Worm (Caenorhabditis elegans): ENCODE data around the gene ZK673.5.

ZK673.5 gene

ce11 chrII:10444971-10445707 lies 16.2 kb upstream of the ZK673.5 start:
- TF ChIP-seq hnd-1 (tag; optimal IDR thresholded peaks at IDR 0.05) (no peak), ets-7 (tag; optimal IDR thresholded peaks at IDR 0.05) (no peak), tra-4 (tag; optimal IDR thresholded peaks at IDR 0.05) (no peak), ama-1 (optimal IDR thresholded peaks at IDR 0.05) (no peak), ceh-36 (tag; optimal IDR thresholded peaks at IDR 0.05) (no peak), pes-1 (GFP tag; IDR thresholded peaks at IDR 0.05) (no peak), sea-1 (GFP tag; conservative IDR thresholded peaks at IDR 0.05) (no peak), ceh-13 (GFP tag; optimal IDR thresholded peaks at IDR 0.05) (no peak), aly-1 (tag; optimal IDR thresholded peaks at IDR 0.05) (no peak), hmbx-1 (tag; optimal IDR thresholded peaks at IDR 0.05) (no peak), B0310.2 (tag; optimal IDR thresholded peaks at IDR 0.05) (no peak), tbx-11 (GFP tag; IDR thresholded peaks at IDR 0.05) (no peak), flt-1 (GFP tag; IDR thresholded peaks at IDR 0.05) (no peak), scrt-1 (GFP tag; IDR thresholded peaks at IDR 0.05) (no peak), F13C5.2 (tag; optimal IDR thresholded peaks at IDR 0.05) (no peak), hmg-4 (GFP tag; optimal IDR thresholded peaks at IDR 0.05) (no peak), tbx-37 (GFP tag; conservative IDR thresholded peaks at IDR 0.05) (no peak)

ce11 chrII:10445738-10446137 lies 15.6 kb upstream of the ZK673.5 start:
- TF ChIP-seq hnd-1 (tag; optimal IDR thresholded peaks at IDR 0.05) (no peak), tbx-11 (GFP tag; IDR thresholded peaks at IDR 0.05) (0 out of 2 replicates have a peak, but pooled peaks have one; percentile 27), hmg-4 (GFP tag; optimal IDR thresholded peaks at IDR 0.05) (peak; percentile 11)

ce11 chrII:10446300-10446699 lies 15.0 kb upstream of the ZK673.5 start:
- TF ChIP-seq scrt-1 (GFP tag; IDR thresholded peaks at IDR 0.05) (no peak), B0310.2 (tag; optimal IDR thresholded peaks at IDR 0.05) (no peak), ceh-36 (tag; optimal IDR thresholded peaks at IDR 0.05) (no peak), flt-1 (GFP tag; IDR thresholded peaks at IDR 0.05) (no peak), ets-7 (tag; optimal IDR thresholded peaks at IDR 0.05) (no peak), tbx-11 (GFP tag; IDR thresholded peaks at IDR 0.05) (no peak), ceh-13 (GFP tag; optimal IDR thresholded peaks at IDR 0.05) (no peak), ama-1 (optimal IDR thresholded peaks at IDR 0.05) (no peak), tbx-37 (GFP tag; conservative IDR thresholded peaks at IDR 0.05) (no peak), tra-4 (tag; optimal IDR thresholded peaks at IDR 0.05) (no peak), hmbx-1 (tag; optimal IDR thresholded peaks at IDR 0.05) (no peak), F13C5.2 (tag; optimal IDR thresholded peaks at IDR 0.05) (no peak), hmg-4 (GFP tag; optimal IDR thresholded peaks at IDR 0.05) (no peak), hnd-1 (tag; optimal IDR thresholded peaks at IDR 0.05) (no peak), sea-1 (GFP tag; conservative IDR thresholded peaks at IDR 0.05) (no peak), aly-1 (tag; optimal IDR thresholded peaks at IDR 0.05) (no peak), pes-1 (GFP tag; IDR thresholded peaks at IDR 0.05) (no peak)

ce11 chrII:10446814-10447213 lies 14.5 kb upstream of the ZK673.5 start:
- TF ChIP-seq B0310.2 (tag; optimal IDR thresholded peaks at IDR 0.05) (no peak), flt-1 (GFP tag; IDR thresholded peaks at IDR 0.05) (no peak), hmg-4 (GFP tag; optimal IDR thresholded peaks at IDR 0.05) (no peak), aly-1 (tag; optimal IDR thresholded peaks at IDR 0.05) (no peak), ets-7 (tag; optimal IDR thresholded peaks at IDR 0.05) (no peak), ama-1 (optimal IDR thresholded peaks at IDR 0.05) (no peak), F13C5.2 (tag; optimal IDR thresholded peaks at IDR 0.05) (no peak), tbx-11 (GFP tag; IDR thresholded peaks at IDR 0.05) (no peak), sea-1 (GFP tag; conservative IDR thresholded peaks at IDR 0.05) (no peak), ceh-13 (GFP tag; optimal IDR thresholded peaks at IDR 0.05) (no peak), hmbx-1 (tag; optimal IDR thresholded peaks at IDR 0.05) (no peak), scrt-1 (GFP tag; IDR thresholded peaks at IDR 0.05) (no peak), tbx-37 (GFP tag; conservative IDR thresholded peaks at IDR 0.05) (no peak), pes-1 (GFP tag; IDR thresholded peaks at IDR 0.05) (no peak), tra-4 (tag; optimal IDR thresholded peaks at IDR 0.05) (no peak), ceh-36 (tag; optimal IDR thresholded peaks at IDR 0.05) (no peak), hnd-1 (tag; optimal IDR thresholded peaks at IDR 0.05) (no peak)

ce11 chrII:10447348-10448316 lies 13.7 kb upstream of the ZK673.5 start, which contains the start of gene ZK673.2:
Gene ZK673.2 (plus strand): TSS chrII:10448266.
- TF ChIP-seq hmg-4 (GFP tag; optimal IDR thresholded peaks at IDR 0.05) (no peak), flt-1 (GFP tag; IDR thresholded peaks at IDR 0.05) (no peak), sea-1 (GFP tag; conservative IDR thresholded peaks at IDR 0.05) (no peak), tbx-37 (GFP tag; conservative IDR thresholded peaks at IDR 0.05) (no peak), ama-1 (optimal IDR thresholded peaks at IDR 0.05) (no peak), hmbx-1 (tag; optimal IDR thresholded peaks at IDR 0.05) (no peak), F13C5.2 (tag; optimal IDR thresholded peaks at IDR 0.05) (no peak), pes-1 (GFP tag; IDR thresholded peaks at IDR 0.05) (no peak), aly-1 (tag; optimal IDR thresholded peaks at IDR 0.05) (no peak), ets-7 (tag; optimal IDR thresholded peaks at IDR 0.05) (no peak), tbx-11 (GFP tag; IDR thresholded peaks at IDR 0.05) (no peak)

ce11 chrII:10449707-10450106 lies 11.6 kb upstream of the ZK673.5 start, which contains the start of gene lin-56:
Gene lin-56 (plus strand): TSS chrII:10450007.
- TF ChIP-seq B0310.2 (tag; optimal IDR thresholded peaks at IDR 0.05) (no peak), tbx-11 (GFP tag; IDR thresholded peaks at IDR 0.05) (no peak), ceh-36 (tag; optimal IDR thresholded peaks at IDR 0.05) (no peak), flt-1 (GFP tag; IDR thresholded peaks at IDR 0.05) (no peak), hmbx-1 (tag; optimal IDR thresholded peaks at IDR 0.05) (no peak), F13C5.2 (tag; optimal IDR thresholded peaks at IDR 0.05) (no peak), ceh-13 (GFP tag; optimal IDR thresholded peaks at IDR 0.05) (no peak), aly-1 (tag; optimal IDR thresholded peaks at IDR 0.05) (no peak), hnd-1 (tag; optimal IDR thresholded peaks at IDR 0.05) (no peak), tra-4 (tag; optimal IDR thresholded peaks at IDR 0.05) (no peak), hmg-4 (GFP tag; optimal IDR thresholded peaks at IDR 0.05) (no peak), pes-1 (GFP tag; IDR thresholded peaks at IDR 0.05) (no peak)
